Fruit fly (Drosophila melanogaster) whole organism, embryonic: ENCODE measurements around the gene wb.

ENCODE experiments used
- B-H1 ChIP-seq: fragments of 200-800 bp; sonication (Bioruptor generic); IDR thresholded peaks from 3 replicates; pipeline ENCODE4 v1.3.6; 2022; ENCODE audit warnings: missing biosample characterization, missing genetic modification characterization
- CG10321 ChIP-seq: fragments of 200-800 bp; sonication (Bioruptor generic); IDR thresholded peaks from 2 replicates; pipeline ENCODE4 v1.3.6; 2022; ENCODE audit warnings: missing biosample characterization, missing genetic modification characterization
- CG10565 ChIP-seq: fragments of 200-800 bp; sonication (Bioruptor generic); optimal IDR thresholded peaks from 3 replicates; lab custom pipeline; 2016; ENCODE audit warnings: missing biosample characterization, mild to moderate bottlenecking, missing genetic modification characterization
- CG10959 ChIP-seq: fragments of 200-800 bp; sonication (Bioruptor generic); IDR thresholded peaks from 2 replicates; pipeline ENCODE4 v1.3.6; 2022; ENCODE audit warnings: missing biosample characterization, missing genetic modification characterization
- CG12236 ChIP-seq: fragments of 200-800 bp; sonication (Bioruptor generic); optimal IDR thresholded peaks from 2 replicates; lab custom pipeline; 2016; ENCODE audit warnings: missing biosample characterization, missing genetic modification characterization
- CG13296 ChIP-seq: fragments of 200-800 bp; sonication (Bioruptor generic); optimal IDR thresholded peaks from 3 replicates; lab custom pipeline; 2018; ENCODE audit warnings: missing biosample characterization, mild to moderate bottlenecking, missing genetic modification characterization
- CG15011 ChIP-seq: fragments of 200-800 bp; sonication (Bioruptor generic); optimal IDR thresholded peaks from 3 replicates; lab custom pipeline; 2018; ENCODE audit warnings: missing biosample characterization, mild to moderate bottlenecking, missing genetic modification characterization
- CG15696 ChIP-seq: fragments of 200-800 bp; sonication (Bioruptor generic); optimal IDR thresholded peaks from 2 replicates; lab custom pipeline; 2019; ENCODE audit warnings: missing biosample characterization, mild to moderate bottlenecking, missing genetic modification characterization, moderate library complexity
- CG2712 ChIP-seq: fragments of 200-800 bp; optimal IDR thresholded peaks from 3 replicates; lab custom pipeline; 2019; ENCODE audit warnings: missing biosample characterization, mild to moderate bottlenecking, missing genetic modification characterization, moderate library complexity
- CG31224 ChIP-seq: fragments of 200-800 bp; sonication (Bioruptor generic); IDR thresholded peaks from 2 replicates; pipeline ENCODE4 v1.3.6; 2022; ENCODE audit warnings: missing biosample characterization, missing genetic modification characterization
- CG31388 ChIP-seq: fragments of 200-800 bp; sonication (Bioruptor generic); optimal IDR thresholded peaks from 2 replicates; lab custom pipeline; 2016; ENCODE audit warnings: missing biosample characterization, missing genetic modification characterization
- CG34224 ChIP-seq: fragments of 200-800 bp; sonication (Bioruptor generic); IDR thresholded peaks from 3 replicates; pipeline ENCODE4 v1.3.6; 2022; ENCODE audit warnings: missing biosample characterization, missing genetic modification characterization; ENCODE audit not compliant: partially characterized antibody
- CG4360 ChIP-seq: fragments of 200-800 bp; sonication (Bioruptor generic); IDR thresholded peaks from 2 replicates; pipeline ENCODE4 v1.3.6; 2022; ENCODE audit warnings: missing biosample characterization, missing genetic modification characterization
- CG6254 ChIP-seq: fragments of 200-800 bp; sonication (Bioruptor generic); optimal IDR thresholded peaks from 3 replicates; lab custom pipeline; 2017; ENCODE audit warnings: mild to moderate bottlenecking, missing biosample characterization, missing genetic modification reagents, missing genetic modification characterization
- CG6683 ChIP-seq: fragments of 200-800 bp; sonication (Bioruptor generic); optimal IDR thresholded peaks from 2 replicates; lab custom pipeline; 2017; ENCODE audit warnings: missing biosample characterization, mild to moderate bottlenecking, missing genetic modification characterization, missing genetic modification reagents
- CG6765 ChIP-seq: fragments of 200-800 bp; sonication (Bioruptor generic); optimal IDR thresholded peaks from 3 replicates; lab custom pipeline; 2017; ENCODE audit warnings: missing biosample characterization, mild to moderate bottlenecking, missing genetic modification characterization
- CG7372 ChIP-seq: fragments of 200-800 bp; sonication (Bioruptor generic); IDR thresholded peaks from 2 replicates; pipeline ENCODE4 v1.3.6; 2022; ENCODE audit warnings: missing biosample characterization, missing genetic modification characterization
- CG7745 ChIP-seq: fragments of 200-800 bp; sonication (Bioruptor generic); optimal IDR thresholded peaks from 2 replicates; lab custom pipeline; 2018; ENCODE audit warnings: missing biosample characterization, mild to moderate bottlenecking, missing genetic modification characterization, moderate library complexity
- CG9609 ChIP-seq: fragments of 200-800 bp; sonication (Bioruptor generic); optimal IDR thresholded peaks from 3 replicates; lab custom pipeline; 2016; ENCODE audit warnings: missing biosample characterization, missing genetic modification characterization
- CrebB ChIP-seq: fragments of 200-800 bp; sonication (Bioruptor generic); optimal IDR thresholded peaks from 3 replicates; lab custom pipeline; 2018; ENCODE audit warnings: missing biosample characterization, mild to moderate bottlenecking, missing genetic modification characterization
- Dip2 ChIP-seq: fragments of 200-800 bp; sonication (Bioruptor generic); IDR thresholded peaks from 2 replicates; pipeline ENCODE4 v1.3.6; 2022; ENCODE audit warnings: missing biosample characterization, missing genetic modification characterization
- E2f2 ChIP-seq: fragments of 200-800 bp; sonication (Bioruptor generic); IDR thresholded peaks from 2 replicates; pipeline ENCODE4 v1.3.6; 2022; ENCODE audit warnings: missing biosample characterization, missing genetic modification characterization
- H2.0 ChIP-seq: fragments of 200-800 bp; sonication (Bioruptor generic); IDR thresholded peaks from 2 replicates; pipeline ENCODE4 v1.3.6; 2022; ENCODE audit warnings: missing biosample characterization, missing genetic modification characterization
- HLH3B ChIP-seq: fragments of 200-800 bp; sonication (Bioruptor generic); IDR thresholded peaks from 2 replicates; pipeline ENCODE4 v1.3.6; 2022; ENCODE audit warnings: missing biosample characterization, missing genetic modification characterization
- MBD-R2 ChIP-seq: fragments of 200-800 bp; sonication (Bioruptor generic); IDR thresholded peaks from 2 replicates; pipeline ENCODE4 v1.3.6; 2022; ENCODE audit warnings: missing biosample characterization, missing genetic modification characterization
- Mes4 ChIP-seq: fragments of 200-800 bp; sonication (Bioruptor generic); optimal IDR thresholded peaks from 2 replicates; lab custom pipeline; 2016; ENCODE audit warnings: missing biosample characterization, missing genetic modification characterization
- Spps ChIP-seq: fragments of 200-800 bp; sonication (Bioruptor generic); optimal IDR thresholded peaks from 2 replicates; lab custom pipeline; 2018; ENCODE audit warnings: missing biosample characterization, mild to moderate bottlenecking, missing genetic modification characterization
- ab ChIP-seq: fragments of 200-800 bp; sonication (Bioruptor generic); optimal IDR thresholded peaks from 2 replicates; lab custom pipeline; 2016; ENCODE audit warnings: missing biosample characterization, missing genetic modification characterization
- aop ChIP-seq: fragments of 200-800 bp; sonication (Bioruptor generic); IDR thresholded peaks from 2 replicates; pipeline ENCODE4 v1.3.6; 2022; ENCODE audit warnings: missing biosample characterization, missing genetic modification characterization
- ash1 ChIP-seq: fragments of 200-800 bp; sonication (Bioruptor generic); optimal IDR thresholded peaks from 2 replicates; lab custom pipeline; 2018; ENCODE audit warnings: missing biosample characterization, mild to moderate bottlenecking, missing genetic modification characterization
- ato ChIP-seq: fragments of 200-800 bp; sonication (Bioruptor generic); IDR thresholded peaks from 2 replicates; pipeline ENCODE4 v1.3.6; 2022; ENCODE audit warnings: missing biosample characterization, missing genetic modification characterization; ENCODE audit not compliant: partially characterized antibody
- bowl ChIP-seq: fragments of 200-800 bp; sonication (Bioruptor generic); IDR thresholded peaks from 2 replicates; pipeline ENCODE4 v1.3.6; 2022; ENCODE audit warnings: missing biosample characterization, missing genetic modification characterization
- bsh ChIP-seq, 2 experiments: fragments of 200-800 bp; sonication (Bioruptor generic); optimal IDR thresholded peaks; 2 replicates each; lab custom pipeline; 2017 to 2018; ENCODE audit warnings: mild to moderate bottlenecking in 2 of 2, missing biosample characterization in 2 of 2, missing genetic modification characterization in 2 of 2, moderate library complexity in 1 of 2
- chinmo ChIP-seq: fragments of 200-800 bp; sonication (Bioruptor generic); IDR thresholded peaks from 4 replicates; pipeline ENCODE4 v1.3.6; 2022; ENCODE audit warnings: missing biosample characterization, missing genetic modification characterization; ENCODE audit not compliant: partially characterized antibody
- chm ChIP-seq: fragments of 200-800 bp; sonication (Bioruptor generic); IDR thresholded peaks from 2 replicates; pipeline ENCODE4 v1.3.6; 2022; ENCODE audit warnings: missing biosample characterization, missing genetic modification characterization
- cwo ChIP-seq: fragments of 200-800 bp; sonication (Bioruptor generic); optimal IDR thresholded peaks from 3 replicates; lab custom pipeline; 2017; ENCODE audit warnings: missing biosample characterization, missing genetic modification characterization, mild to moderate bottlenecking, moderate library complexity, missing genetic modification reagents
- ind ChIP-seq: fragments of 200-800 bp; sonication (Bioruptor generic); optimal IDR thresholded peaks from 3 replicates; lab custom pipeline; 2016; ENCODE audit warnings: missing biosample characterization, missing genetic modification characterization
- insv ChIP-seq, 2 experiments: fragments of 200-800 bp; sonication (Bioruptor generic); optimal IDR thresholded peaks; 3 replicates each; lab custom pipeline; 2016 to 2018; ENCODE audit warnings: missing biosample characterization in 2 of 2, missing genetic modification characterization in 2 of 2
- luna ChIP-seq: fragments of 200-800 bp; sonication (Bioruptor generic); optimal IDR thresholded peaks from 2 replicates; lab custom pipeline; 2016; ENCODE audit warnings: missing biosample characterization, missing genetic modification characterization
- mirr ChIP-seq: fragments of 200-800 bp; sonication (Bioruptor generic); optimal IDR thresholded peaks from 3 replicates; lab custom pipeline; 2018; ENCODE audit warnings: missing biosample characterization, mild to moderate bottlenecking, missing genetic modification characterization
- nau ChIP-seq: fragments of 200-800 bp; sonication (Bioruptor generic); optimal IDR thresholded peaks from 3 replicates; lab custom pipeline; 2017; ENCODE audit warnings: missing biosample characterization, mild to moderate bottlenecking, missing genetic modification characterization, missing genetic modification reagents
- oc ChIP-seq: fragments of 200-800 bp; sonication (Bioruptor generic); optimal IDR thresholded peaks from 2 replicates; lab custom pipeline; 2018; ENCODE audit warnings: missing biosample characterization, mild to moderate bottlenecking, missing genetic modification characterization, moderate library complexity
- peb ChIP-seq: fragments of 200-800 bp; sonication (Bioruptor generic); IDR thresholded peaks from 2 replicates; pipeline ENCODE4 v1.3.6; 2022; ENCODE audit warnings: missing biosample characterization, missing genetic modification characterization
- pzg ChIP-seq: fragments of 200-800 bp; sonication (Bioruptor generic); optimal IDR thresholded peaks from 3 replicates; lab custom pipeline; 2018; ENCODE audit warnings: missing biosample characterization, mild to moderate bottlenecking, missing genetic modification characterization, moderate library complexity
- ro ChIP-seq: fragments of 200-800 bp; sonication (Bioruptor generic); IDR thresholded peaks from 2 replicates; pipeline ENCODE4 v1.3.6; 2022; ENCODE audit warnings: missing biosample characterization, missing genetic modification characterization
- scrt ChIP-seq: fragments of 200-800 bp; sonication (Bioruptor generic); optimal IDR thresholded peaks from 2 replicates; lab custom pipeline; 2018; ENCODE audit warnings: missing biosample characterization, mild to moderate bottlenecking, missing genetic modification characterization, moderate library complexity
- so ChIP-seq: fragments of 200-800 bp; sonication (Bioruptor generic); IDR thresholded peaks from 3 replicates; pipeline ENCODE4 v1.3.6; 2022; ENCODE audit warnings: missing biosample characterization, missing genetic modification characterization
- tap ChIP-seq: fragments of 200-800 bp; optimal IDR thresholded peaks from 3 replicates; lab custom pipeline; 2019; ENCODE audit warnings: missing biosample characterization, mild to moderate bottlenecking, missing genetic modification characterization, moderate library complexity
- ttk ChIP-seq: fragments of 200-800 bp; sonication (Bioruptor generic); IDR thresholded peaks from 2 replicates; pipeline ENCODE4 v2.1.2; 2022; ENCODE audit warnings: missing biosample characterization, missing genetic modification characterization

Gene wb

DNA sequence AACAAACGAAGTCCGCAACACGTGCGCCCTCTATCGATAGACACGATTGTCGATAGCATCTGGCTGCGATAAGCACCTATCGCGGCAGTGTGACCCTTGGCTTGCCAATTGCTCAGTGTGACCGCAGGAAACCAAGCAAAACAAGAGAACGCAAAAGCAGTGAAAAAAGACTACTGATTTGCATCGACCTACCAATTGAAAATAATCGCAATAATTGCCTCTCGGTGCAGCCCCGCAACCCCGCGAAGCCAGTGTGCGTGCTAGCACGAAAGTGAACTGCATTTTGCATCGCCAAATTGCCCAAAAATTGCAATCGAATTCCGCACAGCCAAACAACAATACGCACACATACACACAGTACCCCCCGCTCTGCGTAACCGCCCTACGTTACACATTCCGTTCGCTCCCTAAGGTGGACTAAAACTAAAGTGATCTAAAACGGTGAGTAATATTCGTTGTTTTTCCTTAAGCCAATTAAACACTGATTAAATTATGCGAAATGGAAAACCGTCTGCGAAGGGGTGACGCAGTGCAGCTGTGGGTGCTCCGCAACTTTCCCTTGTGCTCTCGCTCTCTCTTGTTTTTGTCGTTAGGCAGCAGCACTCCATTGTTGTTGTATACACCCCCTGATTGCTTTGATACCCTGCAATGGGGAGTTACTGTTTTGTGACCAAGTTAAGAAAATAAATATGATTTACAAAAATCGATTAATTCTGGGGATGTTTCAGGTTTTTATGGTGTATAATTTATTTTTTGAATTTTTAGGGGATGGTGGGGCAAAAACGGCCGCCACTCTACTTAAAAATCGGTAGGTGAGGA is 92.4 kb downstream of the wb start, which contains the start of gene Rab14 (continued):
- TF ChIP-seq aop (peak; percentile 64), CG6765 (GFP tag; lab: Kevin White, UChicago) (peak; percentile 77), MBD-R2 (GFP tag; lab: Robert Waterston, UW) (peak; percentile 87), ato (peak; percentile 89), ind (peak; percentile 70), CG15011 (GFP tag; lab: Kevin White, UChicago) (no peak), CG12236 (GFP tag; lab: Kevin White, UChicago) (peak; percentile 54), Spps (tag; lab: Kevin White, UChicago) (peak; percentile 31), cwo (GFP tag; lab: Kevin White, UChicago) (peak; percentile 79), ash1 (peak; percentile 59), H2.0 (GFP tag; lab: Robert Waterston, UW) (peak; percentile 70), chm (GFP tag; lab: Robert Waterston, UW) (peak; percentile 86), CG15696 (tag; lab: Kevin White, UChicago) (peak; percentile 49), CG6683 (GFP tag; lab: Kevin White, UChicago) (peak; percentile 43), E2f2 (GFP tag; lab: Robert Waterston, UW) (peak; percentile 46), scrt (GFP tag; lab: Kevin White, UChicago) (peak; percentile 57), CG34224 (peak; percentile 89), CG4360 (GFP tag; lab: Robert Waterston, UW) (peak; percentile 92), CG31388 (GFP tag; lab: Kevin White, UChicago) (no peak), CG7372 (peak; percentile 66), CG10959 (GFP tag; lab: Robert Waterston, UW) (peak; percentile 65), CG2712 (peak; percentile 83), nau (GFP tag; lab: Kevin White, UChicago) (peak; percentile 51), bsh (GFP tag; optimal IDR thresholded peaks at IDR 0.05; lab: Kevin White, UChicago) (peak; percentile 12 to 86), CG7745 (tag; lab: Kevin White, UChicago) (no peak), oc (tag; lab: Kevin White, UChicago) (peak; percentile 82), peb (GFP tag; lab: Robert Waterston, UW) (peak; percentile 48), chinmo (GFP tag; lab: Robert Waterston, UW) (peak; percentile 85; the same call in 2 of the 4 replicates), Mes4 (GFP tag; lab: Kevin White, UChicago) (peak; percentile 32), CG9609 (GFP tag; lab: Kevin White, UChicago) (peak; percentile 72), CG6254 (GFP tag; lab: Kevin White, UChicago) (peak; percentile 59), CG13296 (GFP tag; lab: Kevin White, UChicago) (peak; percentile 85), insv (GFP tag; optimal IDR thresholded peaks at IDR 0.05; lab: Kevin White, UChicago) (no peak), tap (tag; lab: Kevin White, UChicago) (peak; percentile 75), mirr (peak; percentile 23), ro (GFP tag; lab: Robert Waterston, UW) (peak; percentile 56), CG10321 (GFP tag; lab: Robert Waterston, UW) (peak; percentile 62), pzg (GFP tag; lab: Kevin White, UChicago) (peak; percentile 95), CG10565 (GFP tag; lab: Kevin White, UChicago) (no peak), CrebB (tag; lab: Kevin White, UChicago) (peak; percentile 36), luna (peak; percentile 4), B-H1 (peak; percentile 68), ab (no peak), Dip2 (no peak), so (no peak), HLH3B (peak; percentile 72), ttk (GFP tag; lab: Robert Waterston, UW) (peak; percentile 91), bowl (GFP tag; lab: Robert Waterston, UW) (peak; percentile 56; the same call in 1 of the 2 replicates), CG31224 (peak; percentile 65; the same call in 1 of the 2 replicates)
